Fruit fly (Drosophila melanogaster): ENCODE data around the gene Edem2.
A peak's percentile ranks its signal among the peaks of the same experiment; 100 is the strongest.

Edem2 gene

dm6 chr2L:13219281-13220092 lies 27.5 kb downstream of the Edem2 start, which contains the start of the genes CG9426 and mRF1 (continued):
- TF ChIP-seq ac (GFP tag; optimal IDR thresholded peaks at IDR 0.05) (no peak), sug (tag; optimal IDR thresholded peaks at IDR 0.05) (peak; percentile 50), kni (GFP tag; optimal IDR thresholded peaks at IDR 0.05) (peak; percentile 62), dmrt11E (tag; optimal IDR thresholded peaks at IDR 0.05) (no peak), CG16813 (GFP tag; IDR thresholded peaks at IDR 0.05; ENCODE audit: partially characterized antibody) (peak; percentile 100), CG8359 (GFP tag; optimal IDR thresholded peaks at IDR 0.05; ENCODE audit: borderline replicate concordance) (no peak), CG8944 (GFP tag; optimal IDR thresholded peaks at IDR 0.05) (no peak), cato (GFP tag; optimal IDR thresholded peaks at IDR 0.05; ENCODE audit: borderline replicate concordance) (no peak), ci (GFP tag; IDR thresholded peaks at IDR 0.05) (no peak), stwl (tag; optimal IDR thresholded peaks at IDR 0.05) (peak; percentile 73), sens (GFP tag) (peak; percentile 88), Meics (GFP tag; optimal IDR thresholded peaks at IDR 0.05) (no peak), CG18011 (GFP tag; optimal IDR thresholded peaks at IDR 0.05) (peak; percentile 13), CG13775 (GFP tag; optimal IDR thresholded peaks at IDR 0.05) (no peak), CG32767 (GFP tag; IDR thresholded peaks at IDR 0.05) (peak; percentile 44; the same call in 1 of the 2 replicates), CG9727 (GFP tag; optimal IDR thresholded peaks at IDR 0.05) (peak; percentile 3), CG4282 (GFP tag; optimal IDR thresholded peaks at IDR 0.05) (no peak), CG30431 (GFP tag; optimal IDR thresholded peaks at IDR 0.05) (no peak), Scr (GFP tag; IDR thresholded peaks at IDR 0.05; ENCODE audit: partially characterized antibody) (peak; percentile 97), oc (tag; optimal IDR thresholded peaks at IDR 0.05) (no peak), ken (GFP tag; IDR thresholded peaks at IDR 0.05) (no peak), cwo (GFP tag; optimal IDR thresholded peaks at IDR 0.05) (no peak), Dp (GFP tag; optimal IDR thresholded peaks at IDR 0.05) (peak; percentile 24), CG12236 (GFP tag; optimal IDR thresholded peaks at IDR 0.05) (no peak), row (GFP tag; IDR thresholded peaks at IDR 0.05) (peak; percentile 39; the same call in 1 of the 3 replicates), fu2 (GFP tag; optimal IDR thresholded peaks at IDR 0.05) (peak; percentile 14), Doc3 (GFP tag; IDR thresholded peaks at IDR 0.05; ENCODE audit: partially characterized antibody) (peak; percentile 93), CG17328 (GFP tag; IDR thresholded peaks at IDR 0.05) (no peak), Oli (tag; optimal IDR thresholded peaks at IDR 0.05) (no peak), Dfd (GFP tag; optimal IDR thresholded peaks at IDR 0.05) (no peak), CG34376 (GFP tag; optimal IDR thresholded peaks at IDR 0.05) (peak; percentile 65), CoRest (tag; optimal IDR thresholded peaks at IDR 0.05) (no peak), sna (GFP tag; IDR thresholded peaks at IDR 0.05; ENCODE audit: partially characterized antibody) (peak; percentile 95), CG30403 (GFP tag; optimal IDR thresholded peaks at IDR 0.05) (peak; percentile 12), Ada2b (GFP tag; IDR thresholded peaks at IDR 0.05) (no peak), CG2712 (tag; optimal IDR thresholded peaks at IDR 0.05) (peak; percentile 59), zfh1 (GFP tag; IDR thresholded peaks at IDR 0.05) (no peak), CG15479 (GFP tag; optimal IDR thresholded peaks at IDR 0.05) (peak; percentile 16), seq (GFP tag; IDR thresholded peaks at IDR 0.05) (no peak), CG2875 (GFP tag; optimal IDR thresholded peaks at IDR 0.05) (no peak), CG2129 (GFP tag; IDR thresholded peaks at IDR 0.05; ENCODE audit: partially characterized antibody) (peak; percentile 85; the same call in 1 of the 2 replicates), CG31224 (GFP tag; IDR thresholded peaks at IDR 0.05) (no peak), HmgZ (tag; optimal IDR thresholded peaks at IDR 0.05) (peak; percentile 37), ems (GFP tag; optimal IDR thresholded peaks at IDR 0.05) (peak; percentile 30), caup (GFP tag; optimal IDR thresholded peaks at IDR 0.05; ENCODE audit: severe bottlenecking) (peak; percentile 5), Elba2 (GFP tag; optimal IDR thresholded peaks at IDR 0.05) (peak; percentile 86), wek (GFP tag; optimal IDR thresholded peaks at IDR 0.05) (no peak), Chrac-16 (GFP tag; optimal IDR thresholded peaks at IDR 0.05) (no peak)
